Fruit fly (Drosophila melanogaster): Measurements from ENCODE around the gene CG13022.

The CG13022 gene

DNA sequence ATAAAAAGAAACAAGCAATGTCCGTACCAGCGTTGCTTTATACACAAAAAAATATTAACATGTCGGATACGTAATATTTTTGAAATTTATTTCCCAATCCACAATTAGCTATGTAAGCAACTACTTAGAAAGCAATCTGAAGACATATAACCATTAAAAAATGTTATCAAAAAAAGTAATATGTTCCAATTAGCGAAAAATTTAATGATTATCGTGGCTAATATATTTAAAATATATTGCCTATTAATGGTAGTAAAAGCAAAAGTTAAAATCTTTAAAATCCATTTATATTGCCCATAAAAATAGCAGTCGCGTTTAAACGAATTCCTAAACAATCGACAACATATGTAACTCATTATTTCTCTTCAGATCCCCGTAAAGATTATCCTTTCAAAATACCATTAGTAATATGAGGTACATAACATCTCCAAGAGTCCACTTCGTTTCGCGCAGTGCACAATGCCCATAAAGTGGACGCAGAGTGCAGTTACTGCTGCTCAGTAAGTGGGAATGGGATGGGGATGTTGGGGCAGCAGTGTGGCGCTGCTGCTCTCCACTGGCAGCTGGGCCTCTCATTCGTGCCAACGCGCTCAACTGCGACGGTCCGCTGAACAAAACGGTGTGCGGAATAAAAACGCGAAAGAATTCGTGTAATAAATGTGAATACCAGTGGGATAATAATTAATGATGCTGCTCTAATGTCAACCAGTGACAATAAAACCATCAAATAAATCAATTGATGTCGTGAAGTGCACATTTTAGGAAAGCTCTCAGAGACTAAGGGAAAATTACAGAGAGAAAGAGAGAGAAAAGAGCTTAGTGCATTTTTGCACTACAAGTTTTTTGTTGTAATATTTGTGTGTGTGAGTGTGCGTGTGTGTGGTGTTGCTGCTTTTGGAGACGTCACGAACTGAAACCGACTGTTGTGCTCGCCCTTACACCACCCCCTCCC is 47.6 kb upstream of the CG13022 start (continued):
- TF ChIP-seq achi (GFP tag; optimal IDR thresholded peaks at IDR 0.05) (peak; percentile 78), Hr39 (GFP tag; optimal IDR thresholded peaks at IDR 0.05) (peak; percentile 59), svp (GFP tag) (peak; percentile 93), CG6854 (GFP tag; optimal IDR thresholded peaks at IDR 0.05) (peak; percentile 41), CG6808 (GFP tag; optimal IDR thresholded peaks at IDR 0.05) (peak; percentile 86), CG16779 (tag; optimal IDR thresholded peaks at IDR 0.05) (peak; percentile 31), CG11762 (GFP tag; optimal IDR thresholded peaks at IDR 0.05; ENCODE audit: insufficient read depth) (peak; percentile 57), pdm3 (GFP tag; optimal IDR thresholded peaks at IDR 0.05) (peak; percentile 77), topi (GFP tag; optimal IDR thresholded peaks at IDR 0.05) (peak; percentile 84), CG31627 (GFP tag; optimal IDR thresholded peaks at IDR 0.05) (peak; percentile 70), Smox (GFP tag; optimal IDR thresholded peaks at IDR 0.05) (peak; percentile 81), CG15336 (GFP tag; IDR thresholded peaks at IDR 0.05) (peak; percentile 60), Ets21C (GFP tag; optimal IDR thresholded peaks at IDR 0.05) (peak; percentile 16), fkh (GFP tag; optimal IDR thresholded peaks at IDR 0.05) (no peak), fd59A (GFP tag; optimal IDR thresholded peaks at IDR 0.05) (peak; percentile 75), CG34406 (GFP tag; optimal IDR thresholded peaks at IDR 0.05) (peak; percentile 77), dsx (GFP tag; optimal IDR thresholded peaks at IDR 0.05; ENCODE audit: poor library complexity, severe bottlenecking) (peak; percentile 52), CG6163 (GFP tag; IDR thresholded peaks at IDR 0.05) (peak; percentile 80)

DNA sequence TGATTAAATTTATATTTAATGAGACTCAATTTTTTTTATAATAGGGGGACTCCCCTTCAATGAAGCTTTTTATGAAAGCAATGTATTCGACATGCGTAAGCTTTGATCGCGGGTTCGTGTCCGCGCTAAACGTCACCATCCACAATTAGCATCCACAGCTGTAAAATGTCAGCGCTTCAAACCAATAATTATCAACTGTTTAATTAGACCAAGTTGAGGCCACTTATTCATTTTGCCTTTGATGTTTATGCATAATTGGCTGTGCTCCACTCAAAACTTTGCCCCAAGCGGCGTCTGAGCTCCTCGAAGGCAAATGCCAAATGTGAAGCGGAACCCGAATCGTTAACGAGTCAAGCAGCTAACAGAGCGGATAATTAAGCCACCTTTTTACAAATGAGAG is 46.8 kb upstream of the CG13022 start:
- TF ChIP-seq cyc (GFP tag; optimal IDR thresholded peaks at IDR 0.05) (no peak), Gug (GFP tag; IDR thresholded peaks at IDR 0.05) (no peak), Hr39 (GFP tag; optimal IDR thresholded peaks at IDR 0.05) (no peak), CG3032 (tag; optimal IDR thresholded peaks at IDR 0.05) (no peak), dsx (GFP tag; optimal IDR thresholded peaks at IDR 0.05; ENCODE audit: poor library complexity, severe bottlenecking) (no peak), CG6276 (GFP tag; optimal IDR thresholded peaks at IDR 0.05) (no peak), fkh (GFP tag; optimal IDR thresholded peaks at IDR 0.05) (peak; percentile 40), Smox (GFP tag; optimal IDR thresholded peaks at IDR 0.05) (no peak), Met (GFP tag; optimal IDR thresholded peaks at IDR 0.05) (no peak), Blimp-1 (GFP tag; optimal IDR thresholded peaks at IDR 0.05) (peak; percentile 96)

DNA sequence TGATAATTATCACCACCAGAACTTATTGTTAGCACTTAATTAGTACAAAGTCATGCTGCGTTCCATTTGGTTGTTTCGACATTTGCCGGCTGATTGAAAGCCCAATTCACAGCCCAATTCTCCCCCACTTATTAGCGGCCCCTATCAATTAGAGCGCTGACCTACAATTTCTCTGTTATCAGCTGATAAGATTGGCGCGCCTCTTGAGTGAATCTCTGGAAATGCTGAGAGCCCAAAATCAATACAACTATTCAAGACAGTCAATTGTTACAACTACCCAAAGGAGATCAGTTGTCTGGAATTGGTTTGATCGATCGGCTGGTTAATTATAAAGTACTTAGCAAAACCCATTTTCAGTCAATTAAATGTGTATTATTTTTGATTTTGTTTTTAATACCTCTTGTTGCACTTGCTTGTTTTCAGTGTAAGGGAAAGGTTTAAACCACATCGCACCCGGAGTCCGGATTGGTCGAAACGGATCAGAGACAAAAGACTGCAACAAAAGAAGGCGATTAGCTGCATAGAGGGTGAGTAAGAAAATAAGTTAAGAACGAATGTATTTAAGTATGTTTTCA is 46.1 kb upstream of the CG13022 start:
- peak; percentile 2 for TF ChIP-seq Eip93F (GFP tag; optimal IDR thresholded peaks at IDR 0.05)
- TF ChIP-seq CG8632 (GFP tag; optimal IDR thresholded peaks at IDR 0.05): no peak
- TF ChIP-seq esn (GFP tag; optimal IDR thresholded peaks at IDR 0.05): no peak
- peak; percentile 0 for TF ChIP-seq CG6792 (GFP tag; optimal IDR thresholded peaks at IDR 0.05)

DNA sequence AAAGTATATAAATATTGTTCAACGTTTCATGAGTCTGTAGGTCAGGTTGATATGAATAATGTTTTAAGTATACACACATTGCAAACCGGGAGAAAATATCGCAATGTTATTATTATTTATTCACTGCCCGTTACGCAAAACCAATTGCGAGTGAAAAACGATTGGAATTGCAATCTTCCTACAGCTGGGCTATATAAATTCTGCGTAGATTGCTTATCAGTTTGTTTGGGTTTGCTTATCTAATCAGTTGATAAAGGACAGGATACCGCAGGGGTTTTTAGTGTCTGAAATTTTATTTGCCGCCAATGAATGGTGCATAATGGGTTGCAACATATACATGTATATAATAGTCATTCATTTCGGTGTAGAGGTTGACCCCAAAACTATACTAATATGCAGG is 45.3 kb upstream of the CG13022 start:
- TF ChIP-seq svp (GFP tag) (peak; percentile 84), Eip78C (GFP tag) (peak; percentile 43), Lpt (GFP tag; optimal IDR thresholded peaks at IDR 0.05) (no peak), vri (GFP tag; optimal IDR thresholded peaks at IDR 0.05) (peak; percentile 91), Eip93F (GFP tag; optimal IDR thresholded peaks at IDR 0.05) (peak; percentile 37)

- no peak for TF ChIP-seq CG6792 (GFP tag; optimal IDR thresholded peaks at IDR 0.05)
- TF ChIP-seq CG9139 (GFP tag; optimal IDR thresholded peaks at IDR 0.05): no peak
- TF ChIP-seq fd59A (GFP tag; optimal IDR thresholded peaks at IDR 0.05): no peak
- no peak for TF ChIP-seq acj6 (GFP tag; optimal IDR thresholded peaks at IDR 0.05)
- no peak for TF ChIP-seq Sox102F (GFP tag; optimal IDR thresholded peaks at IDR 0.05)
- no peak for TF ChIP-seq CG6808 (GFP tag; optimal IDR thresholded peaks at IDR 0.05)
- no peak for TF ChIP-seq CG11762 (GFP tag; optimal IDR thresholded peaks at IDR 0.05; ENCODE audit: insufficient read depth)
- no peak for TF ChIP-seq CG34406 (GFP tag; optimal IDR thresholded peaks at IDR 0.05)
- peak; percentile 85 for TF ChIP-seq fkh (GFP tag; optimal IDR thresholded peaks at IDR 0.05)
- TF ChIP-seq esn (GFP tag; optimal IDR thresholded peaks at IDR 0.05): no peak
- no peak for TF ChIP-seq Hr38 (GFP tag; optimal IDR thresholded peaks at IDR 0.05)
- TF ChIP-seq svp (GFP tag): peak; percentile 74
- no peak for TF ChIP-seq CG11294 (GFP tag; IDR thresholded peaks at IDR 0.05)
- no peak for TF ChIP-seq CG4318 (GFP tag; optimal IDR thresholded peaks at IDR 0.05)
- no peak for TF ChIP-seq Blimp-1 (GFP tag; optimal IDR thresholded peaks at IDR 0.05)
- no peak for TF ChIP-seq lz (GFP tag; optimal IDR thresholded peaks at IDR 0.05)
- peak; percentile 90 for TF ChIP-seq vri (GFP tag; optimal IDR thresholded peaks at IDR 0.05)
- TF ChIP-seq Eip78C (GFP tag): peak; percentile 43
- no peak for TF ChIP-seq dac (GFP tag; optimal IDR thresholded peaks at IDR 0.05)
- TF ChIP-seq achi (GFP tag; optimal IDR thresholded peaks at IDR 0.05): no peak
- TF ChIP-seq dsx (GFP tag; optimal IDR thresholded peaks at IDR 0.05; ENCODE audit: poor library complexity, severe bottlenecking): no peak
- no peak for TF ChIP-seq Hr39 (GFP tag; optimal IDR thresholded peaks at IDR 0.05)
Observed at dm6 chr3L:16981114-16981648, 42.4 kb upstream of the CG13022 start.

Data from whole organism, prepupa.